Worm (Caenorhabditis elegans): Measurements from ENCODE around the gene W09G12.8.

DNA sequence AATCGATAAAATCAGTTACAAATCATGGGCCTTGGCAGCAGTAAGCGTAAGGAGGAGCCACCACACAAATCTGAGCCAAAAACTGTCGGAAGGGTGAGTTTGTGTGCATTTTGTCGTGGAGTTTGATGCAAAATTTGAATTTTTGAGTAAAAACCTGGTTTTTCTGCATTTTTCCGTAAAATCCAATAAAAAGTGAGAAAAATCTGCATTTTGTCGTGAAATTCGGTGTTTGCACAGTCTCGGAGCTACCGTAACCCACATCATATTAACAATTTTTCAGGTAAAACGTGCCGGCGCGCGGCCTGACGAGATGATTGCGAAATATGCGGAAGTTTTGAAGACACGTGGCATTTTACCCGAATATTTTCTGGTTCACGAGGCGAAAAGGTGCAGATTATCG is 49.9 kb downstream of the W09G12.8 start:
- TF ChIP-seq ref-1 (GFP tag; conservative IDR thresholded peaks at IDR 0.05) (no peak), T22C8.4 (GFP tag; IDR thresholded peaks at IDR 0.05) (no peak), med-1 (GFP tag; optimal IDR thresholded peaks at IDR 0.05; ENCODE audit: insufficient read depth) (no peak), ztf-29 (GFP tag; IDR thresholded peaks at IDR 0.05) (no peak), flt-1 (GFP tag; IDR thresholded peaks at IDR 0.05) (no peak), tab-1 (GFP tag; IDR thresholded peaks at IDR 0.05) (no peak), cog-1 (tag; optimal IDR thresholded peaks at IDR 0.05) (no peak), ztf-23 (GFP tag; IDR thresholded peaks at IDR 0.05) (no peak)
